Worm (Caenorhabditis elegans) whole organism, mixed stage, embryonic: ENCODE measurements around the gene sftb-6.

ENCODE experiments used
- M03D4.4 ChIP-seq: sonication (generic microtip); optimal IDR thresholded peaks from 2 replicates; lab custom pipeline; 2017; ENCODE audit warnings: mild to moderate bottlenecking, missing genetic modification characterization, missing compliant biosample characterization
- ceh-83 ChIP-seq: fragments of 200-800 bp; sonication (Bioruptor generic); optimal IDR thresholded peaks from 2 replicates; lab custom pipeline; 2018; ENCODE audit warnings: mild to moderate bottlenecking, missing genetic modification characterization, missing compliant biosample characterization
- lsy-2 ChIP-seq: fragments of 150-350 bp; optimal IDR thresholded peaks from 2 replicates; lab custom pipeline; 2014; ENCODE audit warnings: missing biosample characterization, missing genetic modification characterization
- nhr-237 ChIP-seq: fragments of 150-350 bp; optimal IDR thresholded peaks from 2 replicates; lab custom pipeline; 2014; ENCODE audit warnings: missing biosample characterization, missing genetic modification characterization
- snpc-4 ChIP-seq: fragments of 150-350 bp; optimal IDR thresholded peaks from 2 replicates; lab custom pipeline; 2014; ENCODE audit warnings: missing biosample characterization, missing genetic modification characterization
- unc-62 ChIP-seq: fragments of 150-350 bp; optimal IDR thresholded peaks from 2 replicates; lab custom pipeline; 2014; ENCODE audit warnings: missing biosample characterization, missing genetic modification reagents, missing genetic modification characterization

DNA sequence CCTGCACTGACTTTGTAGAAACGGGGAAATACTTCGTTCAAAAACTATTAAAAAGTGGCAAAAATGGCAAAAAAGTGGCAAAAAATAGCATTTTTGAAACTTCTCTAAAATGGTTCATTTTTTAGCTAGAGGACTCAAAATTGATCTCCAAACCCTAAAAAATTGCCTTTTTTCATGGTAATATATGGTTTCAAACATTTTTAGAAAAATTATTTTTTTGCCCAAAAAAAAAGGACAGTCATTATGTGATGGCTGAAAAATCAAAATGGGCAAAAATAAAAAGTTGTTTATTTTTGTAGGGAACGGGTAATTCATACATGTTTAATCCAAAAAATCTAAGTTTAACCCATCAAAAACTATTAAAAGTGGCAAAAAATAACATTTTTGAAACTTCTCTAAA lies 10.3 kb upstream of the sftb-6 start:
- no peak for TF ChIP-seq snpc-4 (tag; lab: Kevin White, UChicago)
- TF ChIP-seq unc-62, result no peak
- TF ChIP-seq M03D4.4 (tag; lab: Kevin White, UChicago), result no peak
- no peak for TF ChIP-seq nhr-237 (tag; lab: Kevin White, UChicago)
- no peak for TF ChIP-seq ceh-83 (GFP tag; lab: Kevin White, UChicago)
- TF ChIP-seq lsy-2 (tag; lab: Kevin White, UChicago), result no peak
